Worm (Caenorhabditis elegans): Measurements from ENCODE around the gene drh-1.

Gene drh-1

DNA sequence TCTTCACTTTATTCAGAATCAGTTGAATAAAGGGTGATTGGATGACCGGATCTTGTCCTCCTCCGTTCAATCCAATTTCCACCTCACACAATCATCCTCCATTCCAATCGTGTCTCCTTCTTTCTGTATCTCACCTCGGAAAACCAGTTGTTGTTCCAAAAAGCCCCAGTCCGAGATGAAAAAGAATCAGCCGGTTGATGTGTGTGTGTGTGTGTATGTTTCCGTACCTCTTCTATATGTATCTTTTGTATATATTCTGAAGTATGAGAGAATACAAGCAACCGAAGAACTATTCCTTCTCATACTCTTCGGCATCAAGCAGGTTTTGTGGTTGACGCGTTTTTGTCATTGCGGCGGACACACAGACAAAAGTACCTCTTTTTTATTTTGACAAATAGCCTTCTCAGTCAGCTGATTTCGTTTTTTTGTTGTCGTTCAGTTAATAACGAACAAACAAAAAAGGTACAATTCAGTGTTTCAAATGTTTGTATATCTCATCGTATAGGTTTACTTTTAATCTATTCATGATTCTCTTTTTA, 40.6 kb upstream of the drh-1 start:
- no peak for TF ChIP-seq jun-1 (tag; optimal IDR thresholded peaks at IDR 0.05)
- TF ChIP-seq ceh-63 (GFP tag; optimal IDR thresholded peaks at IDR 0.05): no peak
- no peak for TF ChIP-seq aha-1 (tag; optimal IDR thresholded peaks at IDR 0.05)
- no peak for TF ChIP-seq nhr-71 (tag; optimal IDR thresholded peaks at IDR 0.05)
- TF ChIP-seq snu-23 (GFP tag; optimal IDR thresholded peaks at IDR 0.05): no peak
- no peak for TF ChIP-seq ces-1 (GFP tag; optimal IDR thresholded peaks at IDR 0.05)
- TF ChIP-seq ama-1 (optimal IDR thresholded peaks at IDR 0.05): no peak
- TF ChIP-seq mep-1 (tag; optimal IDR thresholded peaks at IDR 0.05): peak; percentile 28
- TF ChIP-seq nhr-77 (tag; optimal IDR thresholded peaks at IDR 0.05): no peak
- no peak for TF ChIP-seq fkh-4 (tag; optimal IDR thresholded peaks at IDR 0.05; ENCODE audit: borderline replicate concordance)
- TF ChIP-seq nhr-47 (tag; optimal IDR thresholded peaks at IDR 0.05): no peak
- TF ChIP-seq efl-1 (optimal IDR thresholded peaks at IDR 0.05): no peak
- no peak for TF ChIP-seq efl-1 (GFP tag; optimal IDR thresholded peaks at IDR 0.05 in 1 of 2)
- TF ChIP-seq rnt-1 (tag; optimal IDR thresholded peaks at IDR 0.05): no peak
- no peak for TF ChIP-seq swsn-7 (tag; optimal IDR thresholded peaks at IDR 0.05)
- no peak for TF ChIP-seq zag-1 (tag; optimal IDR thresholded peaks at IDR 0.05)
- TF ChIP-seq dsc-1 (tag; optimal IDR thresholded peaks at IDR 0.05): no peak
- TF ChIP-seq xbp-1 (tag; optimal IDR thresholded peaks at IDR 0.05): no peak
- TF ChIP-seq lin-35 (GFP tag; optimal IDR thresholded peaks at IDR 0.05): peak in 1 of 2 experiments; percentile 35
- TF ChIP-seq nhr-90 (tag; optimal IDR thresholded peaks at IDR 0.05; ENCODE audit: poor library complexity): no peak
- no peak for TF ChIP-seq sptf-1 (tag; optimal IDR thresholded peaks at IDR 0.05)
- peak in 1 of 6 experiments; percentile 42 for TF ChIP-seq elt-3 (tag; optimal IDR thresholded peaks at IDR 0.05)
- no peak for TF ChIP-seq zip-4 (GFP tag; optimal IDR thresholded peaks at IDR 0.05)
- TF ChIP-seq ceh-8 (GFP tag; optimal IDR thresholded peaks at IDR 0.05): no peak
- no peak for TF ChIP-seq pax-3 (tag; optimal IDR thresholded peaks at IDR 0.05)
- no peak for TF ChIP-seq egl-27 (tag; optimal IDR thresholded peaks at IDR 0.05)
- TF ChIP-seq lir-3 (tag; optimal IDR thresholded peaks at IDR 0.05; ENCODE audit: poor library complexity): no peak
- no peak for TF ChIP-seq lin-39 (tag; optimal IDR thresholded peaks at IDR 0.05)
- TF ChIP-seq elt-2 (tag; optimal IDR thresholded peaks at IDR 0.05): no peak
- no peak for TF ChIP-seq tbx-2 (tag; optimal IDR thresholded peaks at IDR 0.05)
- TF ChIP-seq egl-13 (tag; optimal IDR thresholded peaks at IDR 0.05): no peak
- peak; percentile 15 for TF ChIP-seq ztf-4 (tag; optimal IDR thresholded peaks at IDR 0.05)
- no peak for TF ChIP-seq C16A3.4 (tag; optimal IDR thresholded peaks at IDR 0.05)
- TF ChIP-seq ceh-90 (tag; optimal IDR thresholded peaks at IDR 0.05): no peak
- no peak for TF ChIP-seq nhr-20 (tag; optimal IDR thresholded peaks at IDR 0.05)
- no peak for TF ChIP-seq mab-9 (GFP tag; IDR thresholded peaks at IDR 0.05)
- no peak for TF ChIP-seq unc-130 (tag; optimal IDR thresholded peaks at IDR 0.05)
- TF ChIP-seq efl-3 (GFP tag; optimal IDR thresholded peaks at IDR 0.05): no peak
- TF ChIP-seq grh-1 (GFP tag; IDR thresholded peaks at IDR 0.05): 0 out of 2 replicates have a peak, but pooled peaks have one; percentile 23
- TF ChIP-seq lsy-2 (tag; optimal IDR thresholded peaks at IDR 0.05): no peak
- TF ChIP-seq ets-5 (GFP tag; IDR thresholded peaks at IDR 0.05): no peak
- peak; percentile 64 for TF ChIP-seq lin-14 (GFP tag; optimal IDR thresholded peaks at IDR 0.05)
- no peak for TF ChIP-seq snpc-4 (tag; optimal IDR thresholded peaks at IDR 0.05)
- TF ChIP-seq hlh-17 (GFP tag; optimal IDR thresholded peaks at IDR 0.05; ENCODE audit: borderline replicate concordance): no peak
- no peak for TF ChIP-seq ceh-82 (tag; optimal IDR thresholded peaks at IDR 0.05)
- no peak for TF ChIP-seq unc-98 (GFP tag; IDR thresholded peaks at IDR 0.05)
- no peak for TF ChIP-seq dpl-1 (GFP tag; optimal IDR thresholded peaks at IDR 0.05)
- no peak for TF ChIP-seq mef-2 (tag; optimal IDR thresholded peaks at IDR 0.05)
- peak; percentile 81 for TF ChIP-seq blmp-1 (tag; optimal IDR thresholded peaks at IDR 0.05)
- no peak for TF ChIP-seq lin-15B (tag; optimal IDR thresholded peaks at IDR 0.05)
- TF ChIP-seq unc-30 (tag; optimal IDR thresholded peaks at IDR 0.05): no peak
- no peak for TF ChIP-seq sup-37 (GFP tag; optimal IDR thresholded peaks at IDR 0.05)
- TF ChIP-seq unc-86 (tag; optimal IDR thresholded peaks at IDR 0.05): no peak
